Worm (Caenorhabditis elegans) whole organism, L1 larva: ENCODE data around the gene rab-37.

ENCODE experiments used
- F16B12.6 ChIP-seq: fragments of 150-350 bp; optimal IDR thresholded peaks from 2 replicates; lab custom pipeline; 2014; ENCODE audit warnings: missing biosample characterization, missing genetic modification characterization
- Y116A8C.19 ChIP-seq: sonication (generic microtip); optimal IDR thresholded peaks from 2 replicates; lab custom pipeline; 2016; ENCODE audit warnings: missing compliant biosample characterization, missing genetic modification characterization, borderline replicate concordance
- aha-1 ChIP-seq: fragments of 150-350 bp; optimal IDR thresholded peaks from 2 replicates; lab custom pipeline; 2014; ENCODE audit warnings: missing biosample characterization, missing genetic modification characterization
- aly-2 ChIP-seq: fragments of 150-350 bp; optimal IDR thresholded peaks from 2 replicates; lab custom pipeline; 2014; ENCODE audit warnings: missing biosample characterization, missing genetic modification characterization
- ama-1 ChIP-seq: fragments of 150-350 bp; optimal IDR thresholded peaks from 2 replicates; lab custom pipeline; 2014
- ceh-8 ChIP-seq: fragments of 200-800 bp; sonication (Bioruptor generic); optimal IDR thresholded peaks from 2 replicates; lab custom pipeline; 2018; ENCODE audit warnings: mild to moderate bottlenecking, missing genetic modification characterization, moderate library complexity, missing compliant biosample characterization
- ceh-88 ChIP-seq: fragments of 200-800 bp; sonication (Bioruptor generic); IDR thresholded peaks from 2 replicates; pipeline ENCODE4 v1.3.6; 2022; ENCODE audit warnings: missing genetic modification characterization, missing compliant biosample characterization
- ceh-90 ChIP-seq: sonication (generic microtip); optimal IDR thresholded peaks from 2 replicates; lab custom pipeline; 2016; ENCODE audit warnings: missing genetic modification characterization, missing compliant biosample characterization
- dsc-1 ChIP-seq: sonication (generic microtip); optimal IDR thresholded peaks from 2 replicates; lab custom pipeline; 2016; ENCODE audit warnings: mild to moderate bottlenecking, missing genetic modification characterization, missing compliant biosample characterization
- efl-1 ChIP-seq, 4 experiments: fragments of 150-350 bp; optimal IDR thresholded peaks in 3 of 4; peaks in 1 of 4; 1 replicate in 1 of 4; 2 replicates in 3 of 4; lab custom pipeline; 2014; ENCODE audit warnings: missing biosample characterization in 2 of 4, missing genetic modification characterization in 2 of 4, missing genetic modification reagents in 2 of 4
- efl-3 ChIP-seq: fragments of 200-800 bp; sonication (Bioruptor generic); optimal IDR thresholded peaks from 2 replicates; lab custom pipeline; 2018; ENCODE audit warnings: mild to moderate bottlenecking, missing genetic modification characterization, missing compliant biosample characterization
- egl-13 ChIP-seq: sonication (generic microtip); optimal IDR thresholded peaks from 2 replicates; lab custom pipeline; 2016; ENCODE audit warnings: missing genotype, missing genetic modification reagents, missing genetic modification characterization, missing compliant biosample characterization
- egl-27 ChIP-seq, 2 experiments: fragments of 150-350 bp in 1 of 2; sonication (generic microtip); optimal IDR thresholded peaks; 3 replicates each; lab custom pipeline; 2017 to 2018; ENCODE audit warnings: missing biosample characterization in 2 of 2, missing genetic modification characterization in 2 of 2, missing genetic modification reagents in 2 of 2
- elt-2 ChIP-seq: sonication (generic microtip); optimal IDR thresholded peaks from 2 replicates; lab custom pipeline; 2016; ENCODE audit warnings: missing genetic modification characterization, mild to moderate bottlenecking, inconsistent platforms, missing compliant biosample characterization, missing genetic modification reagents
- elt-3 ChIP-seq, 6 experiments: fragments of 150-350 bp in 1 of 6; sonication (generic microtip); optimal IDR thresholded peaks; 2 replicates each; lab custom pipeline; 2017 to 2018; ENCODE audit warnings: missing biosample characterization in 6 of 6, missing genetic modification characterization in 6 of 6, inconsistent platforms in 1 of 6
- ets-5 ChIP-seq: fragments of 200-800 bp; sonication (Bioruptor generic); IDR thresholded peaks from 2 replicates; pipeline ENCODE4 v1.3.6; 2022; ENCODE audit warnings: missing genetic modification characterization, missing compliant biosample characterization
- fkh-10 ChIP-seq: sonication (generic microtip); optimal IDR thresholded peaks from 2 replicates; lab custom pipeline; 2017; ENCODE audit warnings: missing biosample characterization, missing genetic modification reagents, missing genetic modification characterization
- fkh-4 ChIP-seq: sonication (generic microtip); optimal IDR thresholded peaks from 2 replicates; lab custom pipeline; 2016; ENCODE audit warnings: missing compliant biosample characterization, missing genetic modification characterization, borderline replicate concordance
- fos-1 ChIP-seq: fragments of 150-350 bp; optimal IDR thresholded peaks from 2 replicates; lab custom pipeline; 2014; ENCODE audit warnings: missing biosample characterization, missing genetic modification characterization
- hpl-2 ChIP-seq: fragments of 150-350 bp; optimal IDR thresholded peaks from 2 replicates; lab custom pipeline; 2014; ENCODE audit warnings: missing biosample characterization, missing genetic modification reagents, missing genetic modification characterization
- irx-1 ChIP-seq: sonication (generic microtip); optimal IDR thresholded peaks from 2 replicates; lab custom pipeline; 2016; ENCODE audit warnings: missing genetic modification characterization, missing compliant biosample characterization
- lin-14 ChIP-seq: fragments of 200-800 bp; sonication (Bioruptor generic); optimal IDR thresholded peaks from 2 replicates; lab custom pipeline; 2018; ENCODE audit warnings: mild to moderate bottlenecking, missing genetic modification characterization, moderate library complexity, missing compliant biosample characterization
- lin-15B ChIP-seq: fragments of 150-350 bp; sonication (generic microtip); optimal IDR thresholded peaks from 3 replicates; lab custom pipeline; 2014; ENCODE audit warnings: missing biosample characterization, missing genetic modification characterization
- lin-39 ChIP-seq: fragments of 150-350 bp; optimal IDR thresholded peaks from 2 replicates; lab custom pipeline; 2014; ENCODE audit warnings: missing biosample characterization, missing genetic modification reagents, missing genetic modification characterization
- lsy-2 ChIP-seq, 2 experiments: fragments of 150-350 bp; optimal IDR thresholded peaks; 2 replicates each; lab custom pipeline; 2014; ENCODE audit warnings: missing biosample characterization in 2 of 2, missing genetic modification characterization in 2 of 2
- mab-9 ChIP-seq: fragments of 200-800 bp; sonication (Bioruptor generic); IDR thresholded peaks from 2 replicates; pipeline ENCODE4 v1.3.6; 2022; ENCODE audit warnings: missing genetic modification reagents, missing genetic modification characterization, missing compliant biosample characterization
- nhr-11 ChIP-seq: fragments of 150-350 bp; optimal IDR thresholded peaks from 2 replicates; lab custom pipeline; 2014; ENCODE audit warnings: missing biosample characterization, missing genetic modification characterization
- nhr-12 ChIP-seq: sonication (generic microtip); optimal IDR thresholded peaks from 2 replicates; lab custom pipeline; 2017; ENCODE audit warnings: missing biosample characterization, missing genetic modification characterization
- nhr-19 ChIP-seq: fragments of 200-800 bp; sonication (Bioruptor generic); conservative IDR thresholded peaks from 2 replicates; pipeline ENCODE4 v1.3.6; 2022; ENCODE audit warnings: missing genetic modification characterization, missing compliant biosample characterization
- nhr-47 ChIP-seq: sonication (generic microtip); optimal IDR thresholded peaks from 2 replicates; lab custom pipeline; 2016; ENCODE audit warnings: mild to moderate bottlenecking, missing genetic modification characterization, moderate library complexity, missing compliant biosample characterization
- nhr-71 ChIP-seq: sonication (generic microtip); optimal IDR thresholded peaks from 2 replicates; lab custom pipeline; 2016; ENCODE audit warnings: mild to moderate bottlenecking, missing genetic modification characterization, moderate library complexity, missing compliant biosample characterization
- nhr-77 ChIP-seq: fragments of 150-350 bp; optimal IDR thresholded peaks from 2 replicates; lab custom pipeline; 2014; ENCODE audit warnings: missing biosample characterization, missing genetic modification characterization
- nhr-90 ChIP-seq: sonication (generic microtip); optimal IDR thresholded peaks from 2 replicates; lab custom pipeline; 2016; ENCODE audit warnings: mild to moderate bottlenecking, missing genetic modification characterization, missing compliant biosample characterization; ENCODE audit not compliant: poor library complexity
- pag-3 ChIP-seq: sonication (generic microtip); optimal IDR thresholded peaks from 2 replicates; lab custom pipeline; 2017; ENCODE audit warnings: missing genetic modification characterization, mild to moderate bottlenecking, missing compliant biosample characterization, antibody characterized with exemption, borderline replicate concordance; ENCODE audit not compliant: insufficient read depth
- pqm-1 ChIP-seq: sonication (generic microtip); optimal IDR thresholded peaks from 3 replicates; lab custom pipeline; 2017; ENCODE audit warnings: missing biosample characterization, missing genetic modification characterization
- rnt-1 ChIP-seq: sonication (generic microtip); optimal IDR thresholded peaks from 2 replicates; lab custom pipeline; 2016; ENCODE audit warnings: mild to moderate bottlenecking, missing genetic modification characterization, moderate library complexity, missing compliant biosample characterization
- snu-23 ChIP-seq: sonication (generic microtip); optimal IDR thresholded peaks from 2 replicates; lab custom pipeline; 2016; ENCODE audit warnings: missing genetic modification characterization, missing compliant biosample characterization
- sox-4 ChIP-seq: sonication (generic microtip); optimal IDR thresholded peaks from 2 replicates; lab custom pipeline; 2016; ENCODE audit warnings: missing genetic modification characterization, missing compliant biosample characterization
- sptf-1 ChIP-seq: fragments of 150-350 bp; optimal IDR thresholded peaks from 2 replicates; lab custom pipeline; 2014; ENCODE audit warnings: missing biosample characterization, missing genetic modification characterization
- sup-37 ChIP-seq: fragments of 200-800 bp; sonication (Bioruptor generic); optimal IDR thresholded peaks from 2 replicates; lab custom pipeline; 2018; ENCODE audit warnings: mild to moderate bottlenecking, missing genetic modification characterization, missing compliant biosample characterization
- swsn-7 ChIP-seq: sonication (generic microtip); optimal IDR thresholded peaks from 2 replicates; lab custom pipeline; 2016; ENCODE audit warnings: missing genetic modification characterization, missing compliant biosample characterization
- tbx-2 ChIP-seq: sonication (generic microtip); optimal IDR thresholded peaks from 2 replicates; lab custom pipeline; 2016; ENCODE audit warnings: missing genetic modification characterization, missing compliant biosample characterization
- unc-130 ChIP-seq: fragments of 150-350 bp; optimal IDR thresholded peaks from 2 replicates; lab custom pipeline; 2017; ENCODE audit warnings: missing biosample characterization, missing genetic modification characterization, inconsistent platforms
- unc-62 ChIP-seq: fragments of 150-350 bp; optimal IDR thresholded peaks from 2 replicates; lab custom pipeline; 2014; ENCODE audit warnings: missing biosample characterization, missing genetic modification reagents, missing genetic modification characterization
- xbp-1 ChIP-seq: sonication (generic microtip); optimal IDR thresholded peaks from 2 replicates; lab custom pipeline; 2016; ENCODE audit warnings: missing genetic modification characterization, missing compliant biosample characterization
- ztf-4 ChIP-seq: fragments of 150-350 bp; optimal IDR thresholded peaks from 2 replicates; lab custom pipeline; 2014; ENCODE audit warnings: missing biosample characterization, missing genetic modification characterization

The rab-37 gene

ce11 chrX:4244489-4245123 is 9.0 kb upstream of the rab-37 start (continued):
- no peak for TF ChIP-seq aly-2 (tag; lab: Kevin White, UChicago)
- no peak for TF ChIP-seq ceh-90
- TF ChIP-seq ets-5 (GFP tag; lab: Robert Waterston, UW): no peak
- TF ChIP-seq swsn-7: no peak
- no peak for TF ChIP-seq sptf-1 (tag; lab: Kevin White, UChicago)
- peak in 2 of 6 experiments; percentile 48 to 64 for TF ChIP-seq elt-3 (tag; optimal IDR thresholded peaks at IDR 0.05; lab: Kevin White, UChicago)
- no peak for TF ChIP-seq sup-37
- no peak for TF ChIP-seq ceh-88 (GFP tag; lab: Robert Waterston, UW)
- TF ChIP-seq F16B12.6 (tag; lab: Kevin White, UChicago): no peak
- no peak for TF ChIP-seq pag-3 (tag; lab: Kevin White, UChicago)

DNA sequence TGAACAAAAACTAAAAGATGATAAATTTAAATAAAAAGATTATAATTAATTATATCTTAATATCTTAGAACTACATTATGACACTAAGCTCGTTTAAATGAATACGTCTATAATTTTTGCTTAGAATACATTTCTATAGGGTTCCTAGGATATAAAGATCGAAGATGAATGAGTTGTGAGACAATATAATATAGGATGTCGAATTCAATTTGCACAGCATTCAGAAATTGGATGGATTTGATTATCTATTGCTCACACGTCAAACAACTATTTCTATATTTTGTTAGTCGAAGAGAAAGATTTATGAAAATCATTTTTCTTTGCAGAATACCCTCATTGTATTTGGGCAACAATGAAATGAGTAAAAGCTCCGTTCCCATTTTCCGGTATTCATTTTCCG is 3.3 kb upstream of the rab-37 start:
- no peak for TF ChIP-seq unc-130 (tag; lab: Kevin White, UChicago)
- no peak for TF ChIP-seq nhr-11 (tag; lab: Kevin White, UChicago)
- no peak for TF ChIP-seq lin-15B (tag; lab: Kevin White, UChicago)
- peak; percentile 43 for TF ChIP-seq fkh-10
- TF ChIP-seq snu-23 (GFP tag; lab: Kevin White, UChicago): no peak
- TF ChIP-seq lin-14 (GFP tag; lab: Kevin White, UChicago): peak; percentile 26
- TF ChIP-seq, all 84 proteins: peak for 2

ce11 chrX:4222779-4223387 is 12.8 kb downstream of the rab-37 start:
- TF ChIP-seq lsy-2 (tag; optimal IDR thresholded peaks at IDR 0.05; lab: Kevin White, UChicago) (peak; percentile 63 to 86), unc-62 (GFP tag; lab: Kevin White, UChicago) (no peak), tbx-2 (tag; lab: Kevin White, UChicago) (peak; percentile 97), pqm-1 (tag; lab: Kevin White, UChicago) (no peak), Y116A8C.19 (no peak), pag-3 (tag; lab: Kevin White, UChicago) (no peak), nhr-47 (tag; lab: Kevin White, UChicago) (peak; percentile 97), irx-1 (tag; lab: Kevin White, UChicago) (peak; percentile 91), efl-3 (GFP tag; lab: Kevin White, UChicago) (peak; percentile 50), nhr-90 (peak; percentile 96), lin-39 (tag; lab: Kevin White, UChicago) (peak; percentile 84), fos-1 (peak; percentile 54), rnt-1 (tag; lab: Kevin White, UChicago) (peak; percentile 60), ama-1 (lab: Kevin White, UChicago) (peak; percentile 65), elt-3 (tag; optimal IDR thresholded peaks at IDR 0.05; lab: Kevin White, UChicago) (peak in 1 of 6 experiments; percentile 43), ceh-8 (GFP tag; lab: Kevin White, UChicago) (peak; percentile 44), egl-27 (tag; optimal IDR thresholded peaks at IDR 0.05; lab: Kevin White, UChicago) (peak in 1 of 2 experiments; percentile 73), xbp-1 (tag; lab: Kevin White, UChicago) (peak; percentile 96), egl-13 (peak; percentile 96), hpl-2 (GFP tag; lab: Kevin White, UChicago) (peak; percentile 91), lin-14 (GFP tag; lab: Kevin White, UChicago) (peak; percentile 96), ztf-4 (tag; lab: Kevin White, UChicago) (peak; percentile 95), nhr-12 (tag; lab: Kevin White, UChicago) (no peak), sox-4 (tag; lab: Kevin White, UChicago) (peak; percentile 94), efl-1 (optimal IDR thresholded peaks at IDR 0.05; lab: Kevin White, UChicago) (peak; percentile 92 to 99), efl-1 (GFP tag; optimal IDR thresholded peaks at IDR 0.05 in 1 of 2; lab: Kevin White, UChicago) (peak; percentile 38 to 93), fkh-4 (tag; lab: Kevin White, UChicago) (peak; percentile 61), nhr-19 (GFP tag; lab: Robert Waterston, UW) (peak; percentile 93), aha-1 (tag; lab: Kevin White, UChicago) (peak; percentile 1), dsc-1 (tag; lab: Kevin White, UChicago) (peak; percentile 96), elt-2 (tag; lab: Kevin White, UChicago) (peak; percentile 88), nhr-77 (peak; percentile 50), mab-9 (GFP tag; lab: Robert Waterston, UW) (peak; percentile 67), nhr-71 (tag; lab: Kevin White, UChicago) (peak; percentile 99), F16B12.6 (tag; lab: Kevin White, UChicago) (no peak)
